Worm (Caenorhabditis elegans): ENCODE data around the gene sqv-3.

DNA sequence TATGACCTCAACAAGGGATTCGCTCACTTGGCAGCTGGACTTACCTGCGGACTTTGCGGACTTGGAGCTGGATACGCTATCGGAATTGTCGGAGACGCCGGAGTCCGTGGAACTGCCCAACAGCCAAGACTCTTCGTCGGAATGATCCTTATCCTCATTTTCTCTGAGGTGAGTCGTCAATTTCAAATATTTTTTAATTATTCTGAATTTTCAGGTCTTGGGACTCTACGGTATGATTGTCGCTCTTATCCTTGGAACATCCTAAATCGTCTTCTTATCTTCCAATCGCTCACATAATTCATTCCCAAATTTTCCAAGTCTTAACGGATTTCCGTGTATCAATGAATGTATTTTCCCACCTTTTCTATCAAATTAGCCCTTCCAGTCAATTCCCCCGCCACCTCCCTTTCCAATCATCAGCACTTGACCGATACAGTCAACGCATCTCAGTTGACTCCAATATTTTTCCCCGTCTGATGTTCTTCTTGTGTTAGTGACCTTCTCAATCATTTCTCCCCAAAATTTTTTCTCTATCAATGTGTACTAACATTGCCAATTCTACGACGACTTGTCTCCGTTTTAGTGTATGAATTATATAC, 2.4 kb upstream of the sqv-3 start, which contains the start of gene R10E11.6:
- TF ChIP-seq ceh-82 (tag; optimal IDR thresholded peaks at IDR 0.05) (no peak), blmp-1 (tag; optimal IDR thresholded peaks at IDR 0.05; ENCODE audit: insufficient read depth) (no peak)
